Fruit fly (Drosophila melanogaster) whole organism, prepupa: ENCODE results near the gene Obp99d.

Experiments used
- Gug ChIP-seq: fragments of 200-800 bp; sonication (Bioruptor generic); IDR thresholded peaks from 2 replicates; pipeline ENCODE4 v1.3.6; 2022; ENCODE audit warnings: missing biosample characterization, missing genetic modification characterization
- Lpt ChIP-seq: fragments of 200-800 bp; sonication (Bioruptor generic); optimal IDR thresholded peaks from 3 replicates; lab custom pipeline; 2016; ENCODE audit warnings: missing biosample characterization, missing genetic modification characterization
- fd85E ChIP-seq: fragments of 200-800 bp; sonication (Bioruptor generic); optimal IDR thresholded peaks from 3 replicates; lab custom pipeline; 2016; ENCODE audit warnings: missing biosample characterization, missing genetic modification characterization

- TF ChIP-seq Gug (GFP tag; lab: Robert Waterston, UW) (no peak), fd85E (GFP tag; lab: Kevin White, UChicago) (no peak), Lpt (GFP tag; lab: Kevin White, UChicago) (no peak)
Measured at dm6 chr3R:29726277-29726676, 12.0 kb downstream of the Obp99d start.
